Worm (Caenorhabditis elegans): ENCODE data around the gene K08A2.2.

- TF ChIP-seq hmg-4 (GFP tag; optimal IDR thresholded peaks at IDR 0.05) (no peak), tbx-11 (GFP tag; IDR thresholded peaks at IDR 0.05) (no peak), ama-1 (optimal IDR thresholded peaks at IDR 0.05) (no peak)
Measured at ce11 chrII:2992300-2992699, 895 bp downstream of the K08A2.2 start.

Measured in whole organism, early embryonic.